Fruit fly (Drosophila melanogaster) whole organism, wandering third instar larva: Measurements from ENCODE around the gene CG14074.

Experiments used
- Abd-B ChIP-seq: fragments of >200 bp; optimal IDR thresholded peaks from 2 replicates; lab custom pipeline; 2017; ENCODE audit warnings: missing biosample characterization, missing genetic modification characterization
- CG32264 ChIP-seq: fragments of 200-800 bp; sonication (Bioruptor generic); optimal IDR thresholded peaks from 2 replicates; lab custom pipeline; 2016; ENCODE audit warnings: missing biosample characterization, missing genetic modification characterization
- CG9705 ChIP-seq: fragments of 200-800 bp; sonication (Bioruptor generic); optimal IDR thresholded peaks from 2 replicates; lab custom pipeline; 2018; ENCODE audit warnings: missing biosample characterization, mild to moderate bottlenecking, missing genetic modification characterization
- CrebA ChIP-seq: fragments of 200-800 bp; sonication (Bioruptor generic); optimal IDR thresholded peaks from 2 replicates; lab custom pipeline; 2016; ENCODE audit warnings: missing biosample characterization, mild to moderate bottlenecking, missing genetic modification characterization, borderline replicate concordance
- Dif ChIP-seq: fragments of 200-275, 200-300 bp; sonication (Bioruptor generic); optimal IDR thresholded peaks from 2 replicates; lab custom pipeline; 2018; ENCODE audit warnings: missing biosample characterization, missing genetic modification characterization; ENCODE audit not compliant: partially characterized antibody
- GATAd ChIP-seq: sonication (Bioruptor generic); optimal IDR thresholded peaks from 2 replicates; lab custom pipeline; 2016; ENCODE audit warnings: missing biosample characterization, missing genetic modification characterization
- HLH106 ChIP-seq: fragments of 200-800 bp; optimal IDR thresholded peaks from 3 replicates; lab custom pipeline; 2019; ENCODE audit warnings: missing biosample characterization, mild to moderate bottlenecking, missing genetic modification characterization, moderate library complexity
- Hnf4 ChIP-seq: fragments of 200-800 bp; sonication (Bioruptor generic); optimal IDR thresholded peaks from 2 replicates; lab custom pipeline; 2016; ENCODE audit warnings: missing biosample characterization, mild to moderate bottlenecking, missing genetic modification characterization
- Hr78 ChIP-seq: fragments of >200 bp; optimal IDR thresholded peaks from 2 replicates; lab custom pipeline; 2017; ENCODE audit warnings: missing biosample characterization, missing genetic modification characterization
- Hr83 ChIP-seq: fragments of 200-300 bp; sonication (Bioruptor generic); optimal IDR thresholded peaks from 2 replicates; lab custom pipeline; 2016; ENCODE audit warnings: missing biosample characterization, mild to moderate bottlenecking, missing genetic modification characterization, moderate library complexity; ENCODE audit not compliant: poor library complexity, severe bottlenecking
- Mio ChIP-seq: sonication (Bioruptor generic); optimal IDR thresholded peaks from 2 replicates; lab custom pipeline; 2016; ENCODE audit warnings: missing biosample characterization, missing genetic modification characterization
- Myc ChIP-seq: fragments of >200 bp; optimal IDR thresholded peaks from 2 replicates; lab custom pipeline; 2017
- N ChIP-seq: fragments of >200 bp; optimal IDR thresholded peaks from 2 replicates; lab custom pipeline; 2018; ENCODE audit warnings: missing biosample characterization, missing external identifiers, missing genetic modification characterization
- OdsH ChIP-seq: fragments of 200-800 bp; sonication (Bioruptor generic); optimal IDR thresholded peaks from 2 replicates; lab custom pipeline; 2016; ENCODE audit warnings: missing biosample characterization, mild to moderate bottlenecking, missing genetic modification characterization
- Rel ChIP-seq, 2 experiments: fragments of 200-800 bp; sonication (Bioruptor generic) in 1 of 2; optimal IDR thresholded peaks; 2 replicates in 1 of 2; 3 replicates in 1 of 2; lab custom pipeline; 2016 to 2019; ENCODE audit warnings: mild to moderate bottlenecking in 2 of 2, missing biosample characterization in 2 of 2, missing genetic modification characterization in 2 of 2, moderate library complexity in 1 of 2
- Sp1 ChIP-seq: fragments of 200-800 bp; sonication (Bioruptor generic); optimal IDR thresholded peaks from 3 replicates; lab custom pipeline; 2019; ENCODE audit warnings: missing biosample characterization, mild to moderate bottlenecking, missing genetic modification characterization, moderate library complexity
- Vsx2 ChIP-seq: fragments of 200-300, 225-300 bp; sonication (Bioruptor generic); optimal IDR thresholded peaks from 2 replicates; lab custom pipeline; 2018; ENCODE audit warnings: missing biosample characterization, missing genetic modification characterization; ENCODE audit not compliant: partially characterized antibody
- br ChIP-seq: fragments of 200-800 bp; sonication (Bioruptor generic); optimal IDR thresholded peaks from 2 replicates; lab custom pipeline; 2016; ENCODE audit warnings: missing biosample characterization, missing genetic modification characterization
- dl ChIP-seq, 2 experiments: fragments of 175-275, 200-275 bp in 1 of 2; fragments of 200-275 bp in 1 of 2; sonication (Bioruptor generic); optimal IDR thresholded peaks; lab custom pipeline; 2018; ENCODE audit warnings: mild to moderate bottlenecking in 2 of 2, missing biosample characterization in 2 of 2, missing genetic modification characterization in 2 of 2, moderate library complexity in 2 of 2; ENCODE audit not compliant: partially characterized antibody in 2 of 2, insufficient read depth in 1 of 2
- dmrt93B ChIP-seq: fragments of 200-800 bp; sonication (Bioruptor generic); optimal IDR thresholded peaks from 2 replicates; lab custom pipeline; 2018; ENCODE audit warnings: missing biosample characterization, mild to moderate bottlenecking, missing genetic modification characterization
- dsf ChIP-seq: sonication (Bioruptor generic); optimal IDR thresholded peaks from 2 replicates; lab custom pipeline; 2016; ENCODE audit warnings: missing biosample characterization, missing genetic modification characterization, borderline replicate concordance
- ey ChIP-seq: fragments of 200-800 bp; sonication (Bioruptor generic); optimal IDR thresholded peaks from 2 replicates; lab custom pipeline; 2016; ENCODE audit warnings: missing biosample characterization, missing genetic modification characterization
- foxo ChIP-seq, 2 experiments: fragments of 200-800 bp; sonication (Bioruptor generic); optimal IDR thresholded peaks; 2 replicates in 1 of 2; 3 replicates in 1 of 2; lab custom pipeline; 2016 to 2017; ENCODE audit warnings: missing biosample characterization in 2 of 2, missing genetic modification characterization in 2 of 2
- fru ChIP-seq: fragments of 200-800 bp; sonication (Bioruptor generic); optimal IDR thresholded peaks from 3 replicates; lab custom pipeline; 2016; ENCODE audit warnings: missing biosample characterization, mild to moderate bottlenecking, missing genetic modification characterization
- h ChIP-seq: fragments of 200-800 bp; sonication (Bioruptor generic); optimal IDR thresholded peaks from 3 replicates; lab custom pipeline; 2016; ENCODE audit warnings: missing biosample characterization, mild to moderate bottlenecking, missing genetic modification characterization
- jim ChIP-seq: fragments of 175-275, 200-325 bp; sonication (Bioruptor generic); optimal IDR thresholded peaks from 2 replicates; lab custom pipeline; 2016; ENCODE audit warnings: missing biosample characterization, mild to moderate bottlenecking, missing genetic modification characterization
- lola ChIP-seq: fragments of >200 bp; optimal IDR thresholded peaks from 2 replicates; lab custom pipeline; 2017; ENCODE audit warnings: missing biosample characterization, missing genetic modification characterization
- pan ChIP-seq: fragments of >200 bp; optimal IDR thresholded peaks from 2 replicates; lab custom pipeline; 2017
- psq ChIP-seq: fragments of 200-800 bp; sonication (Bioruptor generic); optimal IDR thresholded peaks from 3 replicates; lab custom pipeline; 2017; ENCODE audit warnings: missing biosample characterization, mild to moderate bottlenecking, missing genetic modification characterization, moderate library complexity
- rgr ChIP-seq: fragments of 200-800 bp; sonication (Bioruptor generic); optimal IDR thresholded peaks from 3 replicates; lab custom pipeline; 2016; ENCODE audit warnings: missing biosample characterization, mild to moderate bottlenecking, missing genetic modification characterization
- sage ChIP-seq: fragments of 200-800 bp; sonication (Bioruptor generic); optimal IDR thresholded peaks from 2 replicates; lab custom pipeline; 2016; ENCODE audit warnings: missing biosample characterization, mild to moderate bottlenecking, missing genetic modification characterization
- sv ChIP-seq: fragments of 200-800 bp; sonication (Bioruptor generic); optimal IDR thresholded peaks from 3 replicates; lab custom pipeline; 2016; ENCODE audit warnings: missing biosample characterization, missing genetic modification characterization
- usp ChIP-seq: fragments of >200 bp; optimal IDR thresholded peaks from 2 replicates; lab custom pipeline; 2017; ENCODE audit warnings: missing biosample characterization, missing genetic modification characterization
- woc ChIP-seq: sonication (Bioruptor generic); optimal IDR thresholded peaks from 2 replicates; lab custom pipeline; 2016; ENCODE audit warnings: missing biosample characterization, mild to moderate bottlenecking, missing genetic modification characterization

Gene CG14074

DNA sequence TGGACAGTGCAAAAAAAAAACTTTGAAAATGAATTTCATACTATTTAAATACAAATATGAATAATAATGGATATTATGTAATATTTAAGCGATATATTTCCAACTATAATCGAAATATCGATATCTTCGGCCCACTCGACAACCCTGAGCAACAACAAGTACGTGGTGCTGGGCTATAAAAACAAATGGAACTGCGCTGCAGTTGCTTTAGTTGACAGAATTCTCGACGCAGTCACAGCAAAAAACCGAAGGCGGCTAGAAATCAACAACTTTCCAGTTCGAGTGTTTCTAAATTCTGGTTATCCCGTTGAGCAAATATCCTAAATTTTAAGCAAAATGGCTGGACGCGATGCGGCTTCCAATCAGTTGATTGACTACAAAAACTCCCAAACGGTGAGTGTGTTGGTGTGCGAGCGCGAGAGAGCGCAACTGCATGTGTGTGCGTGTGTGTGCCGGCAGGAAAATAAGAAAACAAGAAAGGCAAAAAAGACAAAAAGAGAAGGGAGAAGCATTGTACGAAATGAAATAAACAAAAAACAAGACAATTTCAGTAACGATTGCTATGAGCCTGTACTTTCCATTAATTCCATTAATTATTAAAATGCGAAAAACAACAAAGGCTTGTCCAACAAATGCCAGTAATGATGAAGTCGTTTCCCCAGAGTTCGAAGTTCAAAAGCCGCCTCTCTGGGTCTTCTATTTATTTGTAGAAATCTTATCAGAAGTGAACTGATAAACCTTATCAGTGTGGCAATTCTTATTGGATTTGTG lies 43.4 kb upstream of the CG14074 start, which contains the start of gene Cat (continued):
- TF ChIP-seq Vsx2 (GFP tag; lab: Kevin White, UChicago) (no peak), dl (GFP tag; optimal IDR thresholded peaks at IDR 0.05; lab: Kevin White, UChicago; ENCODE audit: insufficient read depth in 1 of 2, partially characterized antibody in 2 of 2) (no peak), fru (GFP tag; lab: Kevin White, UChicago) (peak; percentile 76), CG9705 (GFP tag; lab: Kevin White, UChicago) (peak; percentile 90), woc (GFP tag; lab: Kevin White, UChicago) (peak; percentile 78), GATAd (no peak), psq (GFP tag; lab: Kevin White, UChicago) (peak; percentile 74), dsf (GFP tag; lab: Kevin White, UChicago) (no peak), Abd-B (GFP tag; lab: Kevin White, UChicago) (no peak)

DNA sequence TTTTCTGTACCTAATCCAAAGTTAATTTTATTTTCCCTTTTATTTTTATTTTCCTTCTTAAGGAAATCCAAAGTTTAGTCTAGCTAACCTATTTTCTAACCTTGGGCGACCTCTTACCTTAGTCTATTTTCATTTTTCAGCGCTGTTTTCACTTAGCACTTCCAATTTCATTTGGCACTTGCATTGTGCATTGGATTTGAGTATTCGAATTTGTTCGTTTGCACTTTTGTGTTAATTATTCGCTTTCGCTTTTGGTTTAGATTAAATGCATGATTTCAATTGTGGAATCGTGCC lies 42.9 kb upstream of the CG14074 start:
- TF ChIP-seq Mio (GFP tag; lab: Kevin White, UChicago) (no peak), psq (GFP tag; lab: Kevin White, UChicago) (no peak), foxo (GFP tag; optimal IDR thresholded peaks at IDR 0.05; lab: Kevin White, UChicago) (no peak), Hr78 (GFP tag; lab: Kevin White, UChicago) (no peak), fru (GFP tag; lab: Kevin White, UChicago) (no peak), Rel (GFP tag; optimal IDR thresholded peaks at IDR 0.05; lab: Kevin White, UChicago) (no peak), Rel (tag; optimal IDR thresholded peaks at IDR 0.05; lab: Kevin White, UChicago) (no peak), h (no peak), dmrt93B (no peak), lola (no peak), dl (GFP tag; optimal IDR thresholded peaks at IDR 0.05; lab: Kevin White, UChicago; ENCODE audit: insufficient read depth in 1 of 2, partially characterized antibody in 2 of 2) (no peak), jim (GFP tag; lab: Kevin White, UChicago) (no peak), Myc (lab: Kevin White, UChicago) (no peak), Dif (GFP tag; lab: Kevin White, UChicago) (no peak), N (GFP tag; lab: Kevin White, UChicago) (no peak), ey (GFP tag; lab: Kevin White, UChicago) (no peak), CG32264 (GFP tag; lab: Kevin White, UChicago) (no peak)

DNA sequence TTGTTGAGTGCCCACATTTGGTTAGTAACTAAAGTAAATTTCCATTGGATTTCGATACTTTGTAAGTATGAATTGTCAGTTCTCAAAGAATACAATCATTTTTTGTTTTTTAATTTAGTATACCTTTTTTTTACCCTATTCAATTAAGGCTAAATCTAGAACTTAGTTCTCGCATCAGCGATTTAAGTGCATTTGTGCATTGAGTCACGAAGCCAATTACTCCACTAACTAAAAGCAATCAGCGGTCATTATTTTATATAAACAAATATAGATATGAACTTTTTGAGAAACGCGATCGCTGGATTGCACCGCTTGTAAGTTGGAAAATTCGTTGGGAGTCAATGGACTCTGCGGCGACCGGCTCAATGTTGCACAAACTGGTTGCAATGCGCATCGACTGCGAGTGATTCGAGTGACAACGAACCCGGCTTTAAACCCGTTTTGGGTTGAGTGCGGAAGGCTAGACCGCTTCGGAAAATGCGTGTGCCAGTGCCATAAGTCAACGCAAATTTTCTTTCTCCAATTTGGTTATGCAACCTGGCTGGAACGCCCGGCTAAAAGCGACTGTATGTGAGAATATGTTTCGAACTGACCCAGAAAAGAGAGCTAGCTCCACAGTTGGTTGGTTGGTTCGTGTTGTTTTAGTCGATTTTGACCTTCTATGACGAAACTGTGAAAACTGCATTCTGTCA lies 42.0 kb upstream of the CG14074 start:
- TF ChIP-seq woc (GFP tag; lab: Kevin White, UChicago), result no peak
- TF ChIP-seq jim (GFP tag; lab: Kevin White, UChicago), result no peak
- TF ChIP-seq sage (GFP tag; lab: Kevin White, UChicago), result no peak
- no peak for TF ChIP-seq Rel (GFP tag; optimal IDR thresholded peaks at IDR 0.05; lab: Kevin White, UChicago)
- no peak for TF ChIP-seq Rel (tag; optimal IDR thresholded peaks at IDR 0.05; lab: Kevin White, UChicago)
- TF ChIP-seq N (GFP tag; lab: Kevin White, UChicago), result no peak
- no peak for TF ChIP-seq rgr (GFP tag; lab: Kevin White, UChicago)
- no peak for TF ChIP-seq CG9705 (GFP tag; lab: Kevin White, UChicago)
- no peak for TF ChIP-seq OdsH (GFP tag; lab: Kevin White, UChicago)
- no peak for TF ChIP-seq Hr78 (GFP tag; lab: Kevin White, UChicago)
- no peak for TF ChIP-seq Mio (GFP tag; lab: Kevin White, UChicago)
- no peak for TF ChIP-seq dsf (GFP tag; lab: Kevin White, UChicago)
- no peak for TF ChIP-seq CrebA (GFP tag; lab: Kevin White, UChicago)
- TF ChIP-seq lola, result no peak
- no peak for TF ChIP-seq dmrt93B
- TF ChIP-seq foxo (GFP tag; optimal IDR thresholded peaks at IDR 0.05; lab: Kevin White, UChicago), result no peak
- TF ChIP-seq dl (GFP tag; optimal IDR thresholded peaks at IDR 0.05; lab: Kevin White, UChicago; ENCODE audit: insufficient read depth in 1 of 2, partially characterized antibody in 2 of 2), result no peak
- TF ChIP-seq HLH106 (tag; lab: Kevin White, UChicago), result no peak

DNA sequence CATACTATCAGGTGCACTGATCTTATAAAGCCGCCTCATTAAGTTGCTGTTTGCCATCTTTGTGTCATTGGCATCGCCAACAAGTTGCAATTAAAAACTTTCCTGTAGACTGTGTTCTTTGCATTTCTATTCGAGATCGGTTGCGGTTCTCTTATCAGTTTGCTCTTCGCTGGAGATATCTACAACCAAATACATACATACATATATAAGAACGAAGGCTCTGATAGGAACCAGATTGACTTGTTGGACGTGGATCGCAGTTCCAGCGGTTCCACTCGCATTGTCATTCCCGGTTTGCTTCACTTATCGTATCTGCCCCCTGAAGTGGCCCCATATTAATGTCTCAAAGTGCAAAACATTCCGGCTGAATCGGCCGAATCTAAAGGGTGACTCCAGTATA lies 41.2 kb upstream of the CG14074 start:
- TF ChIP-seq Hr83 (GFP tag; lab: Kevin White, UChicago) (no peak), Hr78 (GFP tag; lab: Kevin White, UChicago) (no peak), Vsx2 (GFP tag; lab: Kevin White, UChicago) (no peak), dmrt93B (no peak), CG9705 (GFP tag; lab: Kevin White, UChicago) (no peak), foxo (GFP tag; optimal IDR thresholded peaks at IDR 0.05; lab: Kevin White, UChicago) (no peak), sv (GFP tag; lab: Kevin White, UChicago) (no peak), sage (GFP tag; lab: Kevin White, UChicago) (no peak), psq (GFP tag; lab: Kevin White, UChicago) (no peak), HLH106 (tag; lab: Kevin White, UChicago) (no peak), ey (GFP tag; lab: Kevin White, UChicago) (no peak), lola (no peak), br (GFP tag; lab: Kevin White, UChicago) (no peak), Abd-B (GFP tag; lab: Kevin White, UChicago) (no peak), Sp1 (GFP tag; lab: Kevin White, UChicago) (no peak), OdsH (GFP tag; lab: Kevin White, UChicago) (no peak), pan (lab: Kevin White, UChicago) (no peak), usp (GFP tag; lab: Kevin White, UChicago) (no peak), dl (GFP tag; optimal IDR thresholded peaks at IDR 0.05; lab: Kevin White, UChicago; ENCODE audit: insufficient read depth in 1 of 2, partially characterized antibody in 2 of 2) (no peak), Hnf4 (no peak)
